Worm (Caenorhabditis elegans): ENCODE results near the gene T12D8.10.

ce11 chrIII:13635235-13635634 is 6.9 kb downstream of the T12D8.10 start:
- no peak for TF ChIP-seq ama-1 (optimal IDR thresholded peaks at IDR 0.05)
- TF ChIP-seq alr-1 (tag; optimal IDR thresholded peaks at IDR 0.05): no peak
- no peak for TF ChIP-seq aly-2 (tag; optimal IDR thresholded peaks at IDR 0.05)
- no peak for TF ChIP-seq ceh-16 (tag; optimal IDR thresholded peaks at IDR 0.05)
- no peak for TF ChIP-seq nhr-11 (tag; optimal IDR thresholded peaks at IDR 0.05)
- TF ChIP-seq ztf-11 (tag; optimal IDR thresholded peaks at IDR 0.05): no peak
- no peak for TF ChIP-seq blmp-1 (tag; optimal IDR thresholded peaks at IDR 0.05; ENCODE audit: insufficient read depth)
